Worm (Caenorhabditis elegans): Measurements from ENCODE around the gene klf-3.

DNA sequence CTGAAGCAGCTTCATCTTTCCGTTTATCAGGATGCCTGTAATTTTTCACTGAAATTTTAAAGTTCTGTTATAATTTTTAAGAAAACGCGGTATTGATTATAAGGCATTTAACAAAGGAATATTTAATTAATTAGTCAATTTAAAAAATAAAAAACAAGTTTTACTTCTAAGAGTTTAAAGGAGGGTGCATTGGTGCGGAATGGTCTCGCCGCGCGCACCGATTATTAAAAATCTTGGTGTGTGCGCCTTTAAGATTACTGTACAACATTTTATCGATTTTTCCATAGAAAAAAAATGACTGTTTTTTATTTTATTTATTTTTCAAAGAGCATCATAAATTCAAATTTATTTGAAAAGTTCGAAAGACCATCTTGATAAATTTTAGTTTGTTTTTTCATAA is 19.2 kb upstream of the klf-3 start:
- TF ChIP-seq him-1 (tag; optimal IDR thresholded peaks at IDR 0.05) (no peak), dao-5 (tag; optimal IDR thresholded peaks at IDR 0.05) (no peak), W03F9.2 (tag; optimal IDR thresholded peaks at IDR 0.05) (no peak)

All from whole organism, L4/young adult.